Fruit fly (Drosophila melanogaster) whole organism, adult: ENCODE results near the gene Dbct.

ENCODE experiments used
- CG1620 ChIP-seq: fragments of 200-800 bp; sonication (Bioruptor generic); optimal IDR thresholded peaks from 2 replicates; lab custom pipeline; 2016; ENCODE audit warnings: missing biosample characterization, missing genetic modification characterization
- CG33017 ChIP-seq: fragments of 200-800 bp; sonication (Bioruptor generic); optimal IDR thresholded peaks from 2 replicates; lab custom pipeline; 2018; ENCODE audit warnings: missing biosample characterization, mild to moderate bottlenecking, missing genetic modification characterization, moderate library complexity
- CG5204 ChIP-seq: fragments of 200-800 bp; sonication (Bioruptor generic); optimal IDR thresholded peaks from 2 replicates; lab custom pipeline; 2016; ENCODE audit warnings: missing biosample characterization, missing genetic modification characterization
- CG7101 ChIP-seq: fragments of 200-800 bp; sonication (Bioruptor generic); optimal IDR thresholded peaks from 2 replicates; lab custom pipeline; 2018; ENCODE audit warnings: missing biosample characterization, mild to moderate bottlenecking, missing genetic modification characterization, moderate library complexity
- Crg-1 ChIP-seq: fragments of 200-800 bp; sonication (Bioruptor generic); optimal IDR thresholded peaks from 2 replicates; lab custom pipeline; 2016; ENCODE audit warnings: missing biosample characterization, missing genetic modification characterization
- cic ChIP-seq: fragments of 200-800 bp; sonication (Bioruptor generic); optimal IDR thresholded peaks from 2 replicates; lab custom pipeline; 2017; ENCODE audit warnings: missing biosample characterization, mild to moderate bottlenecking, missing genetic modification characterization, moderate library complexity
- cnc ChIP-seq, 2 experiments: fragments of >200 bp; optimal IDR thresholded peaks; 2 replicates each; lab custom pipeline; 2017
- kay ChIP-seq: fragments of 200-800 bp; sonication (Bioruptor generic); peaks from one replicate; lab custom pipeline; 2016; ENCODE audit warnings: missing biosample characterization, missing genetic modification characterization, borderline replicate concordance

- TF ChIP-seq cic (GFP tag; lab: Kevin White, UChicago): no peak
- no peak for TF ChIP-seq Crg-1 (GFP tag; lab: Kevin White, UChicago)
- no peak for TF ChIP-seq CG1620 (GFP tag; lab: Kevin White, UChicago)
- no peak for TF ChIP-seq cnc (optimal IDR thresholded peaks at IDR 0.05; lab: Kevin White, UChicago)
- no peak for TF ChIP-seq CG5204 (GFP tag; lab: Kevin White, UChicago)
- TF ChIP-seq CG7101 (tag; lab: Kevin White, UChicago): no peak
- TF ChIP-seq kay (GFP tag; lab: Kevin White, UChicago): no peak
- TF ChIP-seq CG33017 (tag; lab: Kevin White, UChicago): no peak
Observed at dm6 chrX:15062619-15063018, 23.3 kb upstream of the Dbct start.
